Worm (Caenorhabditis elegans) whole organism, L1 larva: ENCODE results near the gene M04B2.7.

Source experiments
- alr-1 ChIP-seq: fragments of 200-800 bp; sonication (Bioruptor generic); optimal IDR thresholded peaks from 2 replicates; lab custom pipeline; 2018; ENCODE audit warnings: borderline replicate concordance, mild to moderate bottlenecking, missing genetic modification characterization, missing compliant biosample characterization
- ama-1 ChIP-seq: fragments of 150-350 bp; optimal IDR thresholded peaks from 2 replicates; lab custom pipeline; 2014
- ceh-63 ChIP-seq: fragments of 200-800 bp; sonication (Bioruptor generic); optimal IDR thresholded peaks from 2 replicates; lab custom pipeline; 2018; ENCODE audit warnings: mild to moderate bottlenecking, missing genetic modification characterization, missing compliant biosample characterization
- ceh-8 ChIP-seq: fragments of 200-800 bp; sonication (Bioruptor generic); optimal IDR thresholded peaks from 2 replicates; lab custom pipeline; 2018; ENCODE audit warnings: mild to moderate bottlenecking, missing genetic modification characterization, moderate library complexity, missing compliant biosample characterization
- ces-1 ChIP-seq: fragments of 150-350 bp; optimal IDR thresholded peaks from 2 replicates; lab custom pipeline; 2014; ENCODE audit warnings: missing biosample characterization, missing genetic modification reagents, missing genetic modification characterization
- efl-1 ChIP-seq, 4 experiments: fragments of 150-350 bp; optimal IDR thresholded peaks in 3 of 4; peaks in 1 of 4; 1 replicate in 1 of 4; 2 replicates in 3 of 4; lab custom pipeline; 2014; ENCODE audit warnings: missing biosample characterization in 2 of 4, missing genetic modification characterization in 2 of 4, missing genetic modification reagents in 2 of 4
- ets-5 ChIP-seq: fragments of 200-800 bp; sonication (Bioruptor generic); IDR thresholded peaks from 2 replicates; pipeline ENCODE4 v1.3.6; 2022; ENCODE audit warnings: missing genetic modification characterization, missing compliant biosample characterization
- lin-35 ChIP-seq, 2 experiments: fragments of 150-350 bp; optimal IDR thresholded peaks; 2 replicates each; lab custom pipeline; 2014; ENCODE audit warnings: missing biosample characterization in 2 of 2, missing genetic modification characterization in 2 of 2, missing genetic modification reagents in 2 of 2
- nhr-12 ChIP-seq: sonication (generic microtip); optimal IDR thresholded peaks from 2 replicates; lab custom pipeline; 2017; ENCODE audit warnings: missing biosample characterization, missing genetic modification characterization
- nhr-84 ChIP-seq: sonication (generic microtip); optimal IDR thresholded peaks from 2 replicates; lab custom pipeline; 2017; ENCODE audit warnings: missing biosample characterization, missing genetic modification characterization
- pax-3 ChIP-seq: fragments of 200-800 bp; sonication (Bioruptor generic); optimal IDR thresholded peaks from 2 replicates; lab custom pipeline; 2018; ENCODE audit warnings: mild to moderate bottlenecking, missing genetic modification characterization, moderate library complexity, missing compliant biosample characterization
- snu-23 ChIP-seq: sonication (generic microtip); optimal IDR thresholded peaks from 2 replicates; lab custom pipeline; 2016; ENCODE audit warnings: missing genetic modification characterization, missing compliant biosample characterization
- unc-62 ChIP-seq: fragments of 150-350 bp; optimal IDR thresholded peaks from 2 replicates; lab custom pipeline; 2014; ENCODE audit warnings: missing biosample characterization, missing genetic modification reagents, missing genetic modification characterization

DNA sequence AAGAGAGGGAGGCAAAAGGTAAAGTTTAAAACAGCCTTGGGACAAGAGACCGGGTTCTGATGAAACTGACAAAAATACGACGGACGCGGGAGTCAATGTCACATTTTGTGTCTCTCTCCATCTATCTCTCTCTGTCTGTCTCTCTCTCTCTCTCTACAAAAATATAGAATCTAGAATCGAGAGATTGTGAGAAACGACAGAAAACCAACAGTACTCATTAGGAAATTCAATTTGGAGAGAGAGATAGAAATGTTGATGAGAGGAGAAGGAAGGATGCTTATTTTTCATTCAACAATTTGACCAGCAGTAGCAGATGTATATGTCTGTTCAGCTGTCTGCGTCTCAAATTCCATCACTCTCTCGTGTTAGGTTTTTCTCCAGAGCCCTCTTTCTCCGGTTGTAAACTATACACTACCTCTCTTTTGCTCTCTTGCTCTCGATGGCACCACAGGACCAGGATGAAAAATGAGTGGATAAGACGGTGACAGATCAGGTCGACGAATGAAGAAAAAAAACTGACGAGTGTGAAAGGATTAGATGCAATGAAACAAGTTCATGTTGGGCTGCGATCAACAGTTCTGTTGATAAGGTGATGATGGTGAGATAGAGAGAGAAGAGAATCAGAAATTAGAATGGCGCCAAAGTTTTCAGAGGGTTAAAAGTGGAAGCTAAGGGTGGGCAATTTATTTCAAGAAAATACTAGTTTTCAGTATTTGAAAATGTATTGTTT, 58.8 kb downstream of the M04B2.7 start:
- no peak for TF ChIP-seq nhr-12
- TF ChIP-seq ets-5: no peak
- no peak for TF ChIP-seq alr-1 (tag; lab: Kevin White, UChicago)
- peak; percentile 17 to 65 for TF ChIP-seq lin-35 (GFP tag; optimal IDR thresholded peaks at IDR 0.05; lab: Kevin White, UChicago)
- no peak for TF ChIP-seq ces-1 (GFP tag; lab: Kevin White, UChicago)
- peak; percentile 84 for TF ChIP-seq snu-23 (GFP tag; lab: Kevin White, UChicago)
- no peak for TF ChIP-seq ceh-8 (GFP tag; lab: Kevin White, UChicago)
- no peak for TF ChIP-seq nhr-84
- TF ChIP-seq pax-3 (tag; lab: Kevin White, UChicago): no peak
- TF ChIP-seq unc-62 (GFP tag; lab: Kevin White, UChicago): no peak
- TF ChIP-seq efl-1 (optimal IDR thresholded peaks at IDR 0.05; lab: Kevin White, UChicago): peak; percentile 28 to 33
- peak in 1 of 2 experiments; percentile 87 for TF ChIP-seq efl-1 (GFP tag; optimal IDR thresholded peaks at IDR 0.05 in 1 of 2; lab: Kevin White, UChicago)
- TF ChIP-seq ama-1 (lab: Kevin White, UChicago): no peak
- no peak for TF ChIP-seq ceh-63 (GFP tag; lab: Kevin White, UChicago)
